Worm (Caenorhabditis elegans): ENCODE results near the gene F48G7.9.
A peak's percentile ranks its signal among the peaks of the same experiment; 100 is the strongest.

Gene F48G7.9

DNA sequence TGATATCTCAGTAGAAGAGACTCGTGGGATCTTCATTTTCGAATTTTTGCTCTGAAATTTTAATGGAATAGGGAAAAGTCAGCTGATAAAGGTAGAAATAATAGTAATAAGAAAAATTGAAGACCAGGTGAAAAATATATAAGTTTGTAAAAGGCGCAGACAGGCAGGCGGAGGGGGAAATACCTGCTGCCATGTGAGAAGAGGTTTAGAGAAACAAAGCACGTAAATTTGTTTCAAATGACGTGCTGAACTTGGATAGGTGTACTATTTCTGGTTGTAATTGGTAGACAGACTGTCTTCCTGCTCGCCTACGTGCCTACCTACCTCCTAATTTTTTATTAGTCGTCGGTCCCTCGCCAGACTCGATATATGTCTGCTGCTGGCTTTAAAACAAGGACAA lies 39.0 kb upstream of the F48G7.9 start, which contains the start of gene nhr-180:
Gene nhr-180 (minus strand): TSS at position 52 of the 400 bp plus-strand sequence.
- TF ChIP-seq gmeb-1 (tag; optimal IDR thresholded peaks at IDR 0.05) (no peak), sma-9 (GFP tag; optimal IDR thresholded peaks at IDR 0.05) (peak; percentile 76), sma-9 (tag; optimal IDR thresholded peaks at IDR 0.05) (no peak), ztf-11 (tag; optimal IDR thresholded peaks at IDR 0.05) (no peak)

- TF ChIP-seq nhr-77 (tag; optimal IDR thresholded peaks at IDR 0.05) = no peak
- no peak for TF ChIP-seq dmd-4 (tag; optimal IDR thresholded peaks at IDR 0.05)
- TF ChIP-seq elt-3 (tag; optimal IDR thresholded peaks at IDR 0.05) = no peak
- no peak for TF ChIP-seq sma-3 (GFP tag; optimal IDR thresholded peaks at IDR 0.05)
- TF ChIP-seq mdl-1 (tag; optimal IDR thresholded peaks at IDR 0.05) = no peak
- TF ChIP-seq ztf-4 (tag; optimal IDR thresholded peaks at IDR 0.05) = no peak
- TF ChIP-seq R02D3.7 (tag; optimal IDR thresholded peaks at IDR 0.05) = no peak
- TF ChIP-seq nhr-21 (tag; optimal IDR thresholded peaks at IDR 0.05) = no peak
- TF ChIP-seq alr-1 (tag; optimal IDR thresholded peaks at IDR 0.05) = no peak
- TF ChIP-seq ZK546.5 (tag; optimal IDR thresholded peaks at IDR 0.05) = no peak
- TF ChIP-seq nhr-6 (tag; optimal IDR thresholded peaks at IDR 0.05) = no peak
- no peak for TF ChIP-seq ztf-1 (GFP tag; conservative IDR thresholded peaks at IDR 0.05)
- TF ChIP-seq lin-11 (tag; optimal IDR thresholded peaks at IDR 0.05) = no peak
- TF ChIP-seq unc-55 (GFP tag; optimal IDR thresholded peaks at IDR 0.05) = no peak
- TF ChIP-seq skn-1 (tag; optimal IDR thresholded peaks at IDR 0.05) = no peak
- no peak for TF ChIP-seq mab-5 (tag; optimal IDR thresholded peaks at IDR 0.05)
Measured at ce11 chrV:664337-664847, 36.0 kb upstream of the F48G7.9 start, which contains the start of the genes F31F4.11 and srh-266. F31F4.11 (minus strand) TSS chrV:664437. srh-266 (plus strand) TSS chrV:664797.

DNA sequence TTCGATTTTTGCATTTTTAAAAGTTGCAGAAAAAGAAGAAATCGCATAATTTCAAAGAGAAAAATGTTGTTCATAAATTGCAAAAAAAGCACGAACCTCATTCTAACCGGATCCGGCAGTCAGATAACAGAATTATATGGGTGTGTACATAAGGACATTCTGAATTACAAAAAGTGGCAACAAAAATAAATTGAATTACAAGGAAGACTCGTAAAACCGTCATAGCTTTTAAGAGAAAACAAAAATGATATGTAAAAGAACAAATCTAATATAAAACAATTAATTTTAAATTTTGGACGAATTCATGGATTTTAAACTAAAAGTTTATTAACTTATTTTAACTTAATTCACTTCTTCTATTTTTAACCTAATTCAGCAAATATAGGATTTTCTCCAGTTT lies 31.8 kb upstream of the F48G7.9 start, which contains the start of gene F31F4.17:
Gene F31F4.17 (minus strand): TSS at position 101 of the 400 bp plus-strand sequence.
- no peak for TF ChIP-seq unc-39 (tag; optimal IDR thresholded peaks at IDR 0.05)
- TF ChIP-seq aly-2 (tag; optimal IDR thresholded peaks at IDR 0.05) = no peak
- no peak for TF ChIP-seq skn-1 (tag; optimal IDR thresholded peaks at IDR 0.05)
- TF ChIP-seq lin-13 (GFP tag; optimal IDR thresholded peaks at IDR 0.05) = no peak
- TF ChIP-seq ZK546.5 (tag; optimal IDR thresholded peaks at IDR 0.05) = no peak
- no peak for TF ChIP-seq lsy-2 (tag; optimal IDR thresholded peaks at IDR 0.05)
- no peak for TF ChIP-seq R02D3.7 (tag; optimal IDR thresholded peaks at IDR 0.05)
- TF ChIP-seq nhr-237 (tag; optimal IDR thresholded peaks at IDR 0.05) = no peak
- no peak for TF ChIP-seq fos-1 (tag; optimal IDR thresholded peaks at IDR 0.05)
- no peak for TF ChIP-seq blmp-1 (tag; optimal IDR thresholded peaks at IDR 0.05; ENCODE audit: insufficient read depth)
- no peak for TF ChIP-seq ztf-11 (tag; optimal IDR thresholded peaks at IDR 0.05)

- no peak for TF ChIP-seq nhr-25 (tag; optimal IDR thresholded peaks at IDR 0.05)
- TF ChIP-seq alr-1 (tag; optimal IDR thresholded peaks at IDR 0.05) = no peak
- TF ChIP-seq elt-3 (tag; optimal IDR thresholded peaks at IDR 0.05) = no peak
- TF ChIP-seq mab-5 (tag; optimal IDR thresholded peaks at IDR 0.05) = no peak
- no peak for TF ChIP-seq crh-2 (tag; optimal IDR thresholded peaks at IDR 0.05)
- TF ChIP-seq snpc-4 (tag; optimal IDR thresholded peaks at IDR 0.05) = no peak
Measured at ce11 chrV:657678-658077, 29.3 kb upstream of the F48G7.9 start, which contains the start of gene srh-246. srh-246 (minus strand) TSS chrV:657778.

- TF ChIP-seq snpc-4 (tag; optimal IDR thresholded peaks at IDR 0.05) (no peak), nhr-25 (tag; optimal IDR thresholded peaks at IDR 0.05) (no peak), C34F6.9 (tag; optimal IDR thresholded peaks at IDR 0.05) (no peak), ztf-1 (GFP tag; conservative IDR thresholded peaks at IDR 0.05) (no peak), crh-2 (tag; optimal IDR thresholded peaks at IDR 0.05) (no peak)
Measured at ce11 chrV:655823-656222, 27.4 kb upstream of the F48G7.9 start, which contains the start of gene srh-245. srh-245 (minus strand) TSS chrV:655923.

ce11 chrV:654402-654801 lies 26.0 kb upstream of the F48G7.9 start, which contains the start of gene srj-6:
srj-6 (minus strand) TSS chrV:654502.
- TF ChIP-seq nhr-10 (tag; optimal IDR thresholded peaks at IDR 0.05) = no peak

All from whole organism, L2 larva.